Worm (Caenorhabditis elegans): ENCODE measurements around the gene F46C3.2.

- TF ChIP-seq ama-1 (optimal IDR thresholded peaks at IDR 0.05) (no peak), zag-1 (tag; optimal IDR thresholded peaks at IDR 0.05) (no peak), unc-30 (tag; optimal IDR thresholded peaks at IDR 0.05) (no peak), lin-35 (GFP tag; optimal IDR thresholded peaks at IDR 0.05) (no peak), dpl-1 (GFP tag; optimal IDR thresholded peaks at IDR 0.05) (no peak), nhr-11 (tag; optimal IDR thresholded peaks at IDR 0.05) (no peak), lin-39 (tag; optimal IDR thresholded peaks at IDR 0.05) (no peak), nhr-237 (tag; optimal IDR thresholded peaks at IDR 0.05) (no peak), elt-2 (tag; optimal IDR thresholded peaks at IDR 0.05) (no peak), swsn-7 (tag; optimal IDR thresholded peaks at IDR 0.05) (no peak), C04F5.9 (tag; optimal IDR thresholded peaks at IDR 0.05) (no peak), pqm-1 (tag; optimal IDR thresholded peaks at IDR 0.05) (no peak)
Measured at ce11 chrX:11456665-11457064, 38.1 kb upstream of the F46C3.2 start.

Measured in whole organism, L1 larva.